Worm (Caenorhabditis elegans): ENCODE measurements around the gene col-170.

Gene col-170

DNA sequence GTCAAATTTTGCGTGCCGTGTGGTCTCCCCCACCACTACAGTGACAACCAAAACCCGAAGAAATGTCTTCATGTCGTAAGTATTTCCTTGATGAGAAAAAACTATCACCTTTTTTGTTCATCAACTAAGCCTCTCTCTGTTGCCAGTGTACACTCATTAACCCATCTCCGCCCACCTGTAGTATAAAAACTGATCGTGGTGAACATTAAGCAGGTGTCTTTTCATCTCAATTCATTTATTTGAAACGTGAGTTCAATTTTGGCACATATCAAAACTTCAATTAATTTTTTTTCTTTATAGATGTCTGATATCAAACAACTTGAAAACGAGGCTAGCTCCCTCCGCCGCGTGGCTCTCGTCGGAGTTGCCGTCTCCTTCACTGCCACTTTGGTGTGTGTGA, at the start of gene col-170:
TSS of gene col-170 (plus strand) at position 301 of the 400 bp plus-strand sequence.
- TF ChIP-seq lin-11 (tag; optimal IDR thresholded peaks at IDR 0.05), result no peak
- no peak for TF ChIP-seq ref-2 (tag; optimal IDR thresholded peaks at IDR 0.05)
- TF ChIP-seq ceh-24 (tag; optimal IDR thresholded peaks at IDR 0.05), result no peak
- no peak for TF ChIP-seq hlh-6 (tag; optimal IDR thresholded peaks at IDR 0.05)
- TF ChIP-seq dve-1 (tag; optimal IDR thresholded peaks at IDR 0.05), result no peak
- no peak for TF ChIP-seq K02D7.2 (tag; optimal IDR thresholded peaks at IDR 0.05)

ce11 chrX:6286154-6286553, 45.4 kb upstream of the col-170 start:
- TF ChIP-seq fax-1 (tag; optimal IDR thresholded peaks at IDR 0.05) (no peak), ceh-30 (tag; optimal IDR thresholded peaks at IDR 0.05) (no peak), odd-2 (tag; optimal IDR thresholded peaks at IDR 0.05) (peak; percentile 23), C38D4.7 (GFP tag; optimal IDR thresholded peaks at IDR 0.05) (peak; percentile 28), nhr-11 (tag; optimal IDR thresholded peaks at IDR 0.05) (no peak), ceh-24 (tag; optimal IDR thresholded peaks at IDR 0.05) (no peak), madf-2 (tag; optimal IDR thresholded peaks at IDR 0.05) (no peak), unc-86 (tag; optimal IDR thresholded peaks at IDR 0.05) (no peak), pha-2 (tag; optimal IDR thresholded peaks at IDR 0.05) (no peak), unc-3 (GFP tag; conservative IDR thresholded peaks at IDR 0.05) (no peak), unc-3 (tag; optimal IDR thresholded peaks at IDR 0.05) (no peak), elt-4 (tag; optimal IDR thresholded peaks at IDR 0.05) (no peak), che-1 (tag; optimal IDR thresholded peaks at IDR 0.05) (peak; percentile 36), C08G9.2 (tag; optimal IDR thresholded peaks at IDR 0.05) (no peak), ceh-48 (tag; optimal IDR thresholded peaks at IDR 0.05) (peak; percentile 5), hlh-6 (tag; optimal IDR thresholded peaks at IDR 0.05) (no peak), gmeb-2 (tag; optimal IDR thresholded peaks at IDR 0.05) (no peak), K02D7.2 (tag; optimal IDR thresholded peaks at IDR 0.05) (no peak), eyg-1 (tag; optimal IDR thresholded peaks at IDR 0.05) (no peak), nhr-232 (tag; optimal IDR thresholded peaks at IDR 0.05) (peak; percentile 30), nfya-1 (tag; optimal IDR thresholded peaks at IDR 0.05) (no peak), Y22D7AL.16 (tag; optimal IDR thresholded peaks at IDR 0.05) (no peak), T23F11.4 (GFP tag; optimal IDR thresholded peaks at IDR 0.05) (no peak), dve-1 (tag; optimal IDR thresholded peaks at IDR 0.05) (no peak), ttx-3 (tag; optimal IDR thresholded peaks at IDR 0.05) (peak; percentile 9), ceh-34 (tag; optimal IDR thresholded peaks at IDR 0.05) (no peak), dmd-4 (tag; optimal IDR thresholded peaks at IDR 0.05; ENCODE audit: borderline replicate concordance) (no peak), sox-4 (tag; optimal IDR thresholded peaks at IDR 0.05) (no peak), elt-2 (tag; optimal IDR thresholded peaks at IDR 0.05) (peak; percentile 19), F13H6.1 (tag; optimal IDR thresholded peaks at IDR 0.05) (no peak), ceh-45 (GFP tag; IDR thresholded peaks at IDR 0.05) (no peak), ceh-22 (tag; optimal IDR thresholded peaks at IDR 0.05) (no peak), lin-11 (tag; optimal IDR thresholded peaks at IDR 0.05) (peak; percentile 18), fkh-10 (GFP tag; optimal IDR thresholded peaks at IDR 0.05) (no peak), sdc-2 (tag; optimal IDR thresholded peaks at IDR 0.05) (peak; percentile 42), hlh-15 (tag; optimal IDR thresholded peaks at IDR 0.05) (no peak), ets-4 (tag; optimal IDR thresholded peaks at IDR 0.05) (no peak), K09A11.1 (tag; optimal IDR thresholded peaks at IDR 0.05; ENCODE audit: insufficient read depth) (peak; percentile 43), hlh-30 (tag; optimal IDR thresholded peaks at IDR 0.05; ENCODE audit: insufficient read depth) (peak; percentile 14), fkh-6 (tag; optimal IDR thresholded peaks at IDR 0.05) (no peak), ref-2 (tag; optimal IDR thresholded peaks at IDR 0.05) (no peak), pag-3 (tag; optimal IDR thresholded peaks at IDR 0.05; ENCODE audit: borderline replicate concordance) (no peak), tbx-7 (tag; optimal IDR thresholded peaks at IDR 0.05) (no peak), unc-55 (GFP tag; optimal IDR thresholded peaks at IDR 0.05) (no peak), tbx-2 (tag; optimal IDR thresholded peaks at IDR 0.05) (no peak)
